Fruit fly (Drosophila melanogaster): ENCODE data around the gene CG44001.

dm6 chr2L:5046261-5046660 lies 3.2 kb downstream of the CG44001 start:
- TF ChIP-seq svp (GFP tag) (no peak), Sox102F (GFP tag; optimal IDR thresholded peaks at IDR 0.05) (no peak), CG11294 (GFP tag; IDR thresholded peaks at IDR 0.05) (no peak), CG10669 (GFP tag; optimal IDR thresholded peaks at IDR 0.05) (no peak), dac (GFP tag; optimal IDR thresholded peaks at IDR 0.05) (no peak), CG16779 (tag; optimal IDR thresholded peaks at IDR 0.05) (no peak), fd59A (GFP tag; optimal IDR thresholded peaks at IDR 0.05) (no peak), eg (GFP tag; IDR thresholded peaks at IDR 0.05) (no peak), dsx (GFP tag; optimal IDR thresholded peaks at IDR 0.05; ENCODE audit: poor library complexity, severe bottlenecking) (no peak)

All from whole organism, prepupa.